Fruit fly (Drosophila melanogaster) whole organism, prepupa: ENCODE measurements around the gene CG12729.

Experiments
- Blimp-1 ChIP-seq: fragments of 200-800 bp; sonication (Bioruptor generic); optimal IDR thresholded peaks from 3 replicates; lab custom pipeline; 2017; ENCODE audit warnings: missing biosample characterization, missing genetic modification characterization, mild to moderate bottlenecking, moderate library complexity, missing genetic modification reagents
- CG11294 ChIP-seq: fragments of 200-800 bp; sonication (Bioruptor generic); IDR thresholded peaks from 2 replicates; pipeline ENCODE4 v1.3.6; 2022; ENCODE audit warnings: missing biosample characterization, missing genetic modification characterization
- CG11762 ChIP-seq: fragments of 200-800 bp; sonication (Bioruptor generic); optimal IDR thresholded peaks from 3 replicates; lab custom pipeline; 2016; ENCODE audit warnings: missing biosample characterization, missing genetic modification characterization; ENCODE audit not compliant: insufficient read depth
- CG31627 ChIP-seq: fragments of 200-800 bp; sonication (Bioruptor generic); optimal IDR thresholded peaks from 3 replicates; lab custom pipeline; 2016; ENCODE audit warnings: missing biosample characterization, missing genetic modification characterization
- CG32006 ChIP-seq: fragments of 200-800 bp; sonication (Bioruptor generic); optimal IDR thresholded peaks from 3 replicates; lab custom pipeline; 2017; ENCODE audit warnings: missing biosample characterization, mild to moderate bottlenecking, missing genetic modification characterization
- CG34406 ChIP-seq: fragments of 200-800 bp; sonication (Bioruptor generic); optimal IDR thresholded peaks from 3 replicates; lab custom pipeline; 2016; ENCODE audit warnings: missing biosample characterization, missing genetic modification characterization
- CG3919 ChIP-seq: fragments of 200-800 bp; sonication (Bioruptor generic); optimal IDR thresholded peaks from 3 replicates; lab custom pipeline; 2016; ENCODE audit warnings: missing biosample characterization, missing genetic modification characterization
- CG6276 ChIP-seq: fragments of 200-800 bp; sonication (Bioruptor generic); optimal IDR thresholded peaks from 2 replicates; lab custom pipeline; 2017; ENCODE audit warnings: missing biosample characterization, mild to moderate bottlenecking, missing genetic modification characterization
- CG7368 ChIP-seq: fragments of 200-800 bp; sonication (Bioruptor generic); optimal IDR thresholded peaks from 3 replicates; lab custom pipeline; 2016; ENCODE audit warnings: missing biosample characterization, missing genetic modification characterization
- CG8119 ChIP-seq: fragments of 200-800 bp; sonication (Bioruptor generic); IDR thresholded peaks from 3 replicates; pipeline ENCODE4 v1.3.6; 2022; ENCODE audit warnings: missing biosample characterization, missing genetic modification characterization
- Ets21C ChIP-seq: fragments of 200-800 bp; sonication (Bioruptor generic); optimal IDR thresholded peaks from 3 replicates; lab custom pipeline; 2016; ENCODE audit warnings: missing biosample characterization, missing genetic modification characterization
- Ets96B ChIP-seq: fragments of 200-800 bp; optimal IDR thresholded peaks from 2 replicates; lab custom pipeline; 2019; ENCODE audit warnings: missing biosample characterization, mild to moderate bottlenecking, missing genetic modification characterization, moderate library complexity
- Gug ChIP-seq: fragments of 200-800 bp; sonication (Bioruptor generic); IDR thresholded peaks from 2 replicates; pipeline ENCODE4 v1.3.6; 2022; ENCODE audit warnings: missing biosample characterization, missing genetic modification characterization
- Hr4 ChIP-seq: fragments of 200-800 bp; sonication (Bioruptor generic); optimal IDR thresholded peaks from 3 replicates; lab custom pipeline; 2016; ENCODE audit warnings: missing biosample characterization, missing genetic modification characterization
- Met ChIP-seq: fragments of 200-800 bp; sonication (Bioruptor generic); optimal IDR thresholded peaks from 3 replicates; lab custom pipeline; 2016; ENCODE audit warnings: missing biosample characterization, missing genetic modification characterization
- OdsH ChIP-seq: fragments of 200-800 bp; sonication (Bioruptor generic); optimal IDR thresholded peaks from 3 replicates; lab custom pipeline; 2016; ENCODE audit warnings: missing biosample characterization, missing genetic modification characterization
- Sox102F ChIP-seq: fragments of 200-800 bp; sonication (Bioruptor generic); optimal IDR thresholded peaks from 2 replicates; lab custom pipeline; 2016; ENCODE audit warnings: missing biosample characterization, mild to moderate bottlenecking, missing genetic modification characterization
- Sox14 ChIP-seq: fragments of 200-800 bp; sonication (Bioruptor generic); optimal IDR thresholded peaks from 3 replicates; lab custom pipeline; 2016; ENCODE audit warnings: missing biosample characterization, missing genetic modification characterization
- achi ChIP-seq: fragments of 200-800 bp; sonication (Bioruptor generic); optimal IDR thresholded peaks from 3 replicates; lab custom pipeline; 2016; ENCODE audit warnings: missing biosample characterization, missing genetic modification characterization
- dsx ChIP-seq: fragments of 200-800 bp; optimal IDR thresholded peaks from 3 replicates; lab custom pipeline; 2019; ENCODE audit warnings: missing biosample characterization, mild to moderate bottlenecking, missing genetic modification characterization, moderate library complexity; ENCODE audit not compliant: poor library complexity, severe bottlenecking
- eg ChIP-seq: fragments of 200-800 bp; sonication (Bioruptor generic); IDR thresholded peaks from 3 replicates; pipeline ENCODE4 v1.3.6; 2022; ENCODE audit warnings: missing biosample characterization, missing genetic modification characterization
- fd59A ChIP-seq: fragments of 200-800 bp; sonication (Bioruptor generic); optimal IDR thresholded peaks from 2 replicates; lab custom pipeline; 2017; ENCODE audit warnings: missing biosample characterization, mild to moderate bottlenecking, missing genetic modification characterization, missing genetic modification reagents
- fkh ChIP-seq: fragments of 200-800 bp; sonication (Bioruptor generic); optimal IDR thresholded peaks from 3 replicates; lab custom pipeline; 2017; ENCODE audit warnings: missing biosample characterization, mild to moderate bottlenecking, missing genetic modification characterization, moderate library complexity
- net ChIP-seq: fragments of 200-800 bp; sonication (Bioruptor generic); optimal IDR thresholded peaks from 3 replicates; lab custom pipeline; 2016; ENCODE audit warnings: missing biosample characterization, missing genetic modification characterization
- salr ChIP-seq, 2 experiments: fragments of 200-800 bp; sonication (Bioruptor generic); optimal IDR thresholded peaks; 3 replicates each; lab custom pipeline; 2016 to 2018; ENCODE audit warnings: missing biosample characterization in 2 of 2, missing genetic modification characterization in 2 of 2, mild to moderate bottlenecking in 1 of 2
- ss ChIP-seq, 2 experiments: fragments of 200-800 bp; sonication (Bioruptor generic); optimal IDR thresholded peaks; 2 replicates in 1 of 2; 3 replicates in 1 of 2; lab custom pipeline; 2017 to 2018; ENCODE audit warnings: mild to moderate bottlenecking in 2 of 2, missing biosample characterization in 2 of 2, missing genetic modification characterization in 2 of 2, moderate library complexity in 1 of 2

Gene CG12729

DNA sequence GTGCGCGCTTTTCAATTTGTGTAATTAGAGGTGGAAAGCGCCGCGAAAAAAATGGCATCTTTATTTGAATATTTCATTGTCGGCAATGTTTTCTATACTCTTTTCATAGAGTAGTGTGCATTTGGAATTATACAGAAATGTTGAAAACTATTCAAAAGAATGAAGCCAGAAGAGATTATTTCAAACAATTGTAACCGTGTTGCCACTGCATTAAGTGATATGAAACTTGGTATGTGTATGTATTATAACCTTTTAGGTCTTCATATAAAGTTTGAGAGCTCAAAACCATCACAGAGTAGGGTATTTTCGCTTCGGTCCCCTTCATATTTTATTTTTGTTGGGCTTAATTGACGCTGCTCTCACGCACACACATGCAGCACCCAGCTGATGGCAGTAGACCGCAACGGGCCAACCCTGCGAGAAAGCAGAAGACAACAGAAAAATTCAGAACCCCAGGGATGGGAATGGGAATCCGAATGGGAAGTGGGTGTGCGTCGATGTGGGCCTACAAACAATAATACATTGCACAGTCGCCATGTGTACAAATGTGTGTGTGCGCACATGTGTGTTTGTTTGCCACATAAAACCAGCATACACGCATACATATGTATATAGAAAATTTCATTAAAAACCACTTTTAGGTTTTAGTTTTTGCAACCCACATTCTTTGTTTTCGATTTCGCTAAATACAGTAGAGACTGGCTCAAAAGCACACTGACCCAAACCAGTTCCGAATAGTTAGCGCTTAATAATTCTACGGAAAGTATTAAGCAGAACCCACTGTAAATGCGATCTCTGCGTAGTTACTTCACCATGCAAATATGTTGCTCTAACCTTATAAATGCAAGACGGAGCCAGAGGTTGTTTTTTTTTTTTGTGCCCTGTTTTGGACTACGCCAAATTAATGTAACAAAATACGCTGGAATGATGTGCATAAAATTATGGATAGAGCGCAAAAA lies 49.7 kb downstream of the CG12729 start (continued):
- TF ChIP-seq CG34406: peak; percentile 2
- TF ChIP-seq Ets21C (GFP tag; lab: Kevin White, UChicago): no peak
- TF ChIP-seq CG8119: no peak
- TF ChIP-seq net (GFP tag; lab: Kevin White, UChicago): peak; percentile 26
- TF ChIP-seq Blimp-1: no peak
- no peak for TF ChIP-seq CG11762
- peak; percentile 23 for TF ChIP-seq fd59A (GFP tag; lab: Kevin White, UChicago)
- peak; percentile 16 for TF ChIP-seq Met (GFP tag; lab: Kevin White, UChicago)
- TF ChIP-seq fkh (GFP tag; lab: Kevin White, UChicago): peak; percentile 48
- TF ChIP-seq dsx (GFP tag; lab: Kevin White, UChicago): no peak
- peak in 1 of 2 experiments; percentile 27 for TF ChIP-seq ss (GFP tag; optimal IDR thresholded peaks at IDR 0.05; lab: Kevin White, UChicago)
- peak; percentile 4 for TF ChIP-seq Sox102F (GFP tag; lab: Kevin White, UChicago)
- TF ChIP-seq CG6276 (GFP tag; lab: Kevin White, UChicago): peak; percentile 6
- TF ChIP-seq CG11294 (GFP tag; lab: Robert Waterston, UW): no peak
- TF ChIP-seq Hr4 (GFP tag; lab: Kevin White, UChicago): peak; percentile 17
- peak; percentile 18 for TF ChIP-seq CG3919
- TF ChIP-seq OdsH: peak; percentile 7
- TF ChIP-seq Gug (GFP tag; lab: Robert Waterston, UW): no peak
- peak; percentile 16 for TF ChIP-seq Sox14 (GFP tag; lab: Kevin White, UChicago)
- no peak for TF ChIP-seq CG7368 (GFP tag; lab: Kevin White, UChicago)
- peak; percentile 41 for TF ChIP-seq CG32006 (GFP tag; lab: Kevin White, UChicago)
- TF ChIP-seq salr (GFP tag; optimal IDR thresholded peaks at IDR 0.05; lab: Kevin White, UChicago): peak in 1 of 2 experiments; percentile 9
- peak; percentile 4 for TF ChIP-seq achi (GFP tag; lab: Kevin White, UChicago)
- TF ChIP-seq eg (GFP tag; lab: Robert Waterston, UW): peak; percentile 28; the same call in 1 of the 3 replicates
- TF ChIP-seq Ets96B (tag; lab: Kevin White, UChicago): peak; percentile 16
- peak; percentile 23 for TF ChIP-seq CG31627
